Worm (Caenorhabditis elegans): ENCODE results near the gene C16C10.2.

Gene C16C10.2

ce11 chrIII:4205751-4206327, 27.4 kb upstream of the C16C10.2 start, which contains the start of gene R74.8 (continued):
- no peak for TF ChIP-seq nhr-179 (tag; optimal IDR thresholded peaks at IDR 0.05)
- TF ChIP-seq lin-40 (tag; optimal IDR thresholded peaks at IDR 0.05) = no peak
- peak; percentile 96 for TF ChIP-seq lsl-1 (GFP tag; optimal IDR thresholded peaks at IDR 0.05)
- peak; percentile 73 for TF ChIP-seq hsf-1 (GFP tag; IDR thresholded peaks at IDR 0.05)
- TF ChIP-seq xnd-1 (tag; optimal IDR thresholded peaks at IDR 0.05) = peak; percentile 70
- TF ChIP-seq mxl-1 (tag; optimal IDR thresholded peaks at IDR 0.05) = no peak
- TF ChIP-seq snpc-3.4 (tag; optimal IDR thresholded peaks at IDR 0.05) = peak; percentile 71
- TF ChIP-seq snpc-1.1 (tag; optimal IDR thresholded peaks at IDR 0.05; ENCODE audit: insufficient read depth) = no peak
- TF ChIP-seq ceh-27 (GFP tag; optimal IDR thresholded peaks at IDR 0.05) = no peak
- peak; percentile 64; the same call in 1 of the 2 replicates for TF ChIP-seq D2030.7 (GFP tag; IDR thresholded peaks at IDR 0.05)
- TF ChIP-seq lin-35 (GFP tag; optimal IDR thresholded peaks at IDR 0.05) = peak in 1 of 3 experiments; percentile 29
- TF ChIP-seq madf-10 (tag; optimal IDR thresholded peaks at IDR 0.05) = no peak
- no peak for TF ChIP-seq lag-1 (GFP tag; IDR thresholded peaks at IDR 0.05)
- no peak for TF ChIP-seq unc-62 (GFP tag; optimal IDR thresholded peaks at IDR 0.05)
- peak; percentile 64 for TF ChIP-seq unc-130 (GFP tag; optimal IDR thresholded peaks at IDR 0.05)
- no peak for TF ChIP-seq atf-7 (tag; optimal IDR thresholded peaks at IDR 0.05)
- TF ChIP-seq C06A6.2 (GFP tag; conservative IDR thresholded peaks at IDR 0.05) = no peak
- TF ChIP-seq B0019.2 (GFP tag; conservative IDR thresholded peaks at IDR 0.05) = 0 out of 2 replicates have a peak, but pooled peaks have one; percentile 19
- no peak for TF ChIP-seq pha-4 (tag; optimal IDR thresholded peaks at IDR 0.05)
- peak; percentile 62 for TF ChIP-seq madf-8 (GFP tag; conservative IDR thresholded peaks at IDR 0.05)
- no peak for TF ChIP-seq rpc-1 (optimal IDR thresholded peaks at IDR 0.05)
- TF ChIP-seq rpc-1 (tag; optimal IDR thresholded peaks at IDR 0.05) = no peak
- TF ChIP-seq sea-2 (GFP tag; IDR thresholded peaks at IDR 0.05) = no peak
- no peak for TF ChIP-seq F57C9.4 (tag; optimal IDR thresholded peaks at IDR 0.05)
- peak; percentile 61 for TF ChIP-seq F49E8.2 (tag; optimal IDR thresholded peaks at IDR 0.05; ENCODE audit: insufficient read depth)
- TF ChIP-seq ccch-3 (GFP tag; optimal IDR thresholded peaks at IDR 0.05) = no peak
- TF ChIP-seq Y53F4B.3 (GFP tag; IDR thresholded peaks at IDR 0.05) = no peak
- no peak for TF ChIP-seq gei-17 (GFP tag; optimal IDR thresholded peaks at IDR 0.05)
- peak; percentile 2 for TF ChIP-seq F23B12.7 (tag; optimal IDR thresholded peaks at IDR 0.05; ENCODE audit: insufficient read depth)

ce11 chrIII:4204964-4205363, 26.5 kb upstream of the C16C10.2 start:
- TF ChIP-seq hlh-12 (tag; optimal IDR thresholded peaks at IDR 0.05) (no peak), F37B4.10 (GFP tag; IDR thresholded peaks at IDR 0.05) (no peak), B0035.1 (tag; optimal IDR thresholded peaks at IDR 0.05) (no peak), ztf-25 (GFP tag; IDR thresholded peaks at IDR 0.05) (no peak), egl-18 (GFP tag; IDR thresholded peaks at IDR 0.05) (no peak), T26A5.8 (tag; optimal IDR thresholded peaks at IDR 0.05) (no peak), F57C9.4 (tag; optimal IDR thresholded peaks at IDR 0.05) (no peak), aptf-2 (GFP tag; conservative IDR thresholded peaks at IDR 0.05) (no peak), let-526 (GFP tag; IDR thresholded peaks at IDR 0.05) (no peak), B0336.3 (GFP tag; IDR thresholded peaks at IDR 0.05) (no peak), dox-1 (GFP tag; IDR thresholded peaks at IDR 0.05) (no peak), snpc-3.4 (tag; optimal IDR thresholded peaks at IDR 0.05) (no peak), F55B11.4 (tag; optimal IDR thresholded peaks at IDR 0.05; ENCODE audit: borderline replicate concordance, insufficient read depth) (no peak), madf-3 (GFP tag; IDR thresholded peaks at IDR 0.05) (no peak), attf-6 (GFP tag; IDR thresholded peaks at IDR 0.05) (no peak)
